Fruit fly (Drosophila melanogaster) Kc167 (cell line): Measurements from ENCODE around the gene Acph-1.

Experiments used
- Sin3A ChIP-seq: fragments of >200 bp; optimal IDR thresholded peaks from 2 replicates; lab custom pipeline; 2018; ENCODE audit warnings: missing external identifiers
- h ChIP-seq: fragments of >200 bp; optimal IDR thresholded peaks from 3 replicates; lab custom pipeline; 2018; ENCODE audit warnings: missing external identifiers
- insv ChIP-seq: fragments of >200 bp; optimal IDR thresholded peaks from 3 replicates; lab custom pipeline; 2018; ENCODE audit warnings: missing external identifiers
- psq ChIP-seq: fragments of >200 bp; optimal IDR thresholded peaks from 2 replicates; lab custom pipeline; 2017; ENCODE audit warnings: missing external identifiers
- ttk ChIP-seq: sonication (Bioruptor generic); optimal IDR thresholded peaks from 2 replicates; lab custom pipeline; 2017; ENCODE audit warnings: missing external identifiers

DNA sequence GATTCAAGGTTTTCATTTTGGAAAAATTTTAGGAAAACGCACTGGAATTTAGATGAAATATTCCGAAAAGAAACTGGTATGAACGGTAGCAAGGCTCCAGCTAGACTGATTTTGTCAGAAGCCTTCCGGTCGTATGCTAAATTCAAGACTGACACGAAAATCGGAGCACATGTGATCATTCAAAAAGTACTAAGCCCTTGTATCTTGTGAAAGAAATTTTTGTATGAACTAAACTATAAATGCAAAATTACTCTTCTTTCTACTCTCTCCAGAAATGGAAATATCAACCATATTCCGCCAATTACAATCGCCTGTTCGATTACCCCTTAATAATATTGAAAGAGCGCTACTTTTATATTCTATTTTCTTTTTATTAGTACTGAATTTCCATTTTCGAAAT is 44.4 kb upstream of the Acph-1 start, which contains the start of gene ocn:
- TF ChIP-seq psq = no peak
- TF ChIP-seq Sin3A = no peak
- no peak for TF ChIP-seq h (lab: Kevin White, UChicago)
- TF ChIP-seq ttk (lab: Kevin White, UChicago) = no peak
- no peak for TF ChIP-seq insv (lab: Kevin White, UChicago)
